Fruit fly (Drosophila melanogaster) whole organism, embryonic: ENCODE measurements around the gene CG44001.

Source experiments
- CG10979 ChIP-seq: fragments of 200-800 bp; sonication (Bioruptor generic); optimal IDR thresholded peaks from 2 replicates; lab custom pipeline; 2018; ENCODE audit warnings: missing biosample characterization, mild to moderate bottlenecking, missing genetic modification characterization, moderate library complexity
- CG8089 ChIP-seq: fragments of 200-800 bp; sonication (Bioruptor generic); optimal IDR thresholded peaks from 3 replicates; lab custom pipeline; 2016; ENCODE audit warnings: missing biosample characterization, missing genetic modification characterization
- cad ChIP-seq: fragments of >200 bp; optimal IDR thresholded peaks from 2 replicates; lab custom pipeline; 2017; ENCODE audit warnings: missing biosample characterization, missing genetic modification characterization
- crc ChIP-seq: fragments of 200-800 bp; sonication (Bioruptor generic); optimal IDR thresholded peaks from 2 replicates; lab custom pipeline; 2016; ENCODE audit warnings: missing biosample characterization, missing genetic modification characterization
- wor ChIP-seq: fragments of 200-800 bp; sonication (Bioruptor generic); IDR thresholded peaks from 2 replicates; pipeline ENCODE4 v1.3.6; 2022; ENCODE audit warnings: missing biosample characterization, missing genetic modification characterization

DNA sequence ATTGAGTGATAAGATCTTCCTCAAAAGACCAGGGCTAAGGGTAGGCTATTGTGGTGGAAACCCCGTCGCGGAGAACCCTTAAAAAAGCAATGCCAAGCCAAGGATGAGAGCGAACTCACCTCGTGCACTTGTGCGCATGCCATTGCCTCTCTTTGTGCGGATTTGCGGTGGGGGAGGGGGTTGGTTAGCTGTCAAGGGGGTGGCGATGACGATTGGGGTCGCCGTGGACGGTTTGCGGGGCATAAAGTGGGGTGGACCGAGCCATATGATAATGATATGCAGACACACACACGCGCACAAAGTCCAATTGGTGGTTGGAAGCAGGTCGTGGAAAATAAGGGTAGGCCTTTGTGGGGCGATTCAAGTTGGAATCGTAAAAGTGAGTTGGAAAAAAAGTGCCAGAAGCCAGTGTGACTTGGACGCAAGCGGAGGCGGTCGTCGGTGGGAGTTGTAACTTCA is 5.6 kb upstream of the CG44001 start, which contains the start of the genes CG14042 and SP555:
- no peak for TF ChIP-seq cad (GFP tag; lab: Kevin White, UChicago)
- TF ChIP-seq CG10979 = no peak
- TF ChIP-seq crc (GFP tag; lab: Kevin White, UChicago) = no peak
- no peak for TF ChIP-seq CG8089 (GFP tag; lab: Kevin White, UChicago)
- TF ChIP-seq wor (GFP tag; lab: Robert Waterston, UW) = no peak
